Worm (Caenorhabditis elegans) whole organism, late embryonic: Measurements from ENCODE around the gene cdk-12.

Experiments used
- C08G9.2 ChIP-seq: sonication (generic microtip); optimal IDR thresholded peaks from 2 replicates; lab custom pipeline; 2016; ENCODE audit warnings: mild to moderate bottlenecking, missing genetic modification characterization, moderate library complexity, missing compliant biosample characterization
- F13H6.1 ChIP-seq: sonication (generic microtip); optimal IDR thresholded peaks from 2 replicates; lab custom pipeline; 2016; ENCODE audit warnings: missing genetic modification characterization, missing compliant biosample characterization
- K02D7.2 ChIP-seq: sonication (generic microtip); optimal IDR thresholded peaks from 2 replicates; lab custom pipeline; 2017; ENCODE audit warnings: mild to moderate bottlenecking, missing genetic modification characterization, missing compliant biosample characterization
- T23F11.4 ChIP-seq: fragments of 200-800 bp; sonication (Bioruptor generic); optimal IDR thresholded peaks from 2 replicates; lab custom pipeline; 2018; ENCODE audit warnings: mild to moderate bottlenecking, missing genetic modification characterization, missing compliant biosample characterization
- ahr-1 ChIP-seq: sonication (generic microtip); optimal IDR thresholded peaks from 2 replicates; lab custom pipeline; 2016; ENCODE audit warnings: missing genetic modification characterization, missing compliant biosample characterization
- ceh-14 ChIP-seq: sonication (generic microtip); optimal IDR thresholded peaks from 2 replicates; lab custom pipeline; 2016; ENCODE audit warnings: missing genotype, missing genetic modification characterization, missing compliant biosample characterization
- ceh-18 ChIP-seq: sonication (generic microtip); optimal IDR thresholded peaks from 2 replicates; lab custom pipeline; 2016; ENCODE audit warnings: missing genetic modification characterization, missing compliant biosample characterization
- ceh-19 ChIP-seq: fragments of 200-800 bp; sonication (Bioruptor generic); optimal IDR thresholded peaks from 2 replicates; lab custom pipeline; 2018; ENCODE audit warnings: mild to moderate bottlenecking, missing genetic modification characterization, missing compliant biosample characterization
- ceh-2 ChIP-seq: sonication (generic microtip); optimal IDR thresholded peaks from 2 replicates; lab custom pipeline; 2016; ENCODE audit warnings: missing genotype, missing genetic modification characterization, missing compliant biosample characterization
- ceh-30 ChIP-seq: fragments of 150-350 bp; optimal IDR thresholded peaks from 2 replicates; lab custom pipeline; 2014; ENCODE audit warnings: missing biosample characterization, missing genetic modification characterization
- ceh-31 ChIP-seq: sonication (generic microtip); optimal IDR thresholded peaks from 2 replicates; lab custom pipeline; 2016; ENCODE audit warnings: missing genetic modification characterization, missing compliant biosample characterization
- ceh-34 ChIP-seq: sonication (generic microtip); optimal IDR thresholded peaks from 2 replicates; lab custom pipeline; 2016; ENCODE audit warnings: mild to moderate bottlenecking, missing genetic modification characterization, missing compliant biosample characterization
- ceh-45 ChIP-seq: fragments of 200-800 bp; sonication (Bioruptor generic); IDR thresholded peaks from 2 replicates; pipeline ENCODE4 v1.3.6; 2022; ENCODE audit warnings: missing genetic modification reagents, missing genetic modification characterization, missing compliant biosample characterization
- ceh-6 ChIP-seq: fragments of 200-800 bp; sonication (Bioruptor generic); optimal IDR thresholded peaks from 2 replicates; lab custom pipeline; 2018; ENCODE audit warnings: mild to moderate bottlenecking, missing genetic modification characterization, missing compliant biosample characterization
- ceh-9 ChIP-seq: sonication (generic microtip); optimal IDR thresholded peaks from 2 replicates; lab custom pipeline; 2016; ENCODE audit warnings: mild to moderate bottlenecking, missing genetic modification characterization, inconsistent platforms, missing compliant biosample characterization
- che-1 ChIP-seq: sonication (generic microtip); optimal IDR thresholded peaks from 2 replicates; lab custom pipeline; 2016; ENCODE audit warnings: mild to moderate bottlenecking, missing genetic modification characterization, missing compliant biosample characterization
- elt-2 ChIP-seq: sonication (generic microtip); optimal IDR thresholded peaks from 2 replicates; lab custom pipeline; 2016; ENCODE audit warnings: missing genetic modification reagents, missing genetic modification characterization, missing compliant biosample characterization
- gmeb-2 ChIP-seq: sonication (generic microtip); optimal IDR thresholded peaks from 2 replicates; lab custom pipeline; 2016; ENCODE audit warnings: missing genetic modification characterization, inconsistent platforms, missing compliant biosample characterization
- hlh-13 ChIP-seq: fragments of 200-800 bp; sonication (Bioruptor generic); optimal IDR thresholded peaks from 2 replicates; lab custom pipeline; 2018; ENCODE audit warnings: mild to moderate bottlenecking, missing genetic modification characterization, missing compliant biosample characterization
- hlh-15 ChIP-seq: sonication (generic microtip); optimal IDR thresholded peaks from 2 replicates; lab custom pipeline; 2016; ENCODE audit warnings: missing genetic modification characterization, missing compliant biosample characterization
- hlh-30 ChIP-seq: sonication (generic microtip); optimal IDR thresholded peaks from 2 replicates; lab custom pipeline; 2017; ENCODE audit warnings: antibody characterized with exemption, missing genetic modification characterization, missing compliant biosample characterization; ENCODE audit not compliant: insufficient read depth
- hlh-6 ChIP-seq: sonication (generic microtip); optimal IDR thresholded peaks from 2 replicates; lab custom pipeline; 2016; ENCODE audit warnings: missing genotype, missing genetic modification characterization, missing compliant biosample characterization
- lim-6 ChIP-seq: sonication (generic microtip); optimal IDR thresholded peaks from 2 replicates; lab custom pipeline; 2016; ENCODE audit warnings: missing genetic modification characterization, missing compliant biosample characterization
- lin-11 ChIP-seq: fragments of 200-800 bp; sonication (Bioruptor generic); optimal IDR thresholded peaks from 2 replicates; lab custom pipeline; 2018; ENCODE audit warnings: mild to moderate bottlenecking, missing genetic modification characterization, missing compliant biosample characterization
- madf-2 ChIP-seq: sonication (generic microtip); optimal IDR thresholded peaks from 2 replicates; lab custom pipeline; 2017; ENCODE audit warnings: missing genetic modification characterization, missing compliant biosample characterization
- mec-3 ChIP-seq: sonication (generic microtip); optimal IDR thresholded peaks from 2 replicates; lab custom pipeline; 2016; ENCODE audit warnings: borderline replicate concordance, missing genetic modification characterization, missing compliant biosample characterization
- nfya-1 ChIP-seq: sonication (generic microtip); optimal IDR thresholded peaks from 2 replicates; lab custom pipeline; 2017; ENCODE audit warnings: missing genetic modification characterization, mild to moderate bottlenecking, missing compliant biosample characterization, antibody characterized with exemption, moderate library complexity
- nhr-11 ChIP-seq: fragments of 150-350 bp; optimal IDR thresholded peaks from 2 replicates; lab custom pipeline; 2014; ENCODE audit warnings: missing biosample characterization, missing genetic modification characterization
- nhr-232 ChIP-seq: sonication (generic microtip); optimal IDR thresholded peaks from 2 replicates; lab custom pipeline; 2016; ENCODE audit warnings: missing genetic modification characterization, missing compliant biosample characterization
- npax-4 ChIP-seq: sonication (generic microtip); optimal IDR thresholded peaks from 2 replicates; lab custom pipeline; 2016; ENCODE audit warnings: missing genetic modification characterization, missing compliant biosample characterization
- odd-2 ChIP-seq: sonication (generic microtip); optimal IDR thresholded peaks from 2 replicates; lab custom pipeline; 2017; ENCODE audit warnings: antibody characterized with exemption, mild to moderate bottlenecking, missing genetic modification characterization, missing compliant biosample characterization
- pag-3 ChIP-seq: sonication (generic microtip); optimal IDR thresholded peaks from 2 replicates; lab custom pipeline; 2016; ENCODE audit warnings: missing compliant biosample characterization, missing genetic modification characterization, borderline replicate concordance
- pat-9 ChIP-seq: fragments of 200-800 bp; sonication (Bioruptor generic); optimal IDR thresholded peaks from 2 replicates; lab custom pipeline; 2018; ENCODE audit warnings: mild to moderate bottlenecking, missing genetic modification characterization, moderate library complexity, missing compliant biosample characterization
- pax-1 ChIP-seq: fragments of 150-350 bp; optimal IDR thresholded peaks from 2 replicates; lab custom pipeline; 2014; ENCODE audit warnings: missing biosample characterization, missing genetic modification characterization
- pqm-1 ChIP-seq: sonication (generic microtip); optimal IDR thresholded peaks from 2 replicates; lab custom pipeline; 2016; ENCODE audit warnings: missing genetic modification characterization, missing compliant biosample characterization
- pros-1 ChIP-seq: fragments of 150-350 bp; optimal IDR thresholded peaks from 2 replicates; lab custom pipeline; 2014; ENCODE audit warnings: missing biosample characterization, missing genetic modification reagents, missing genetic modification characterization
- rnt-1 ChIP-seq: sonication (generic microtip); optimal IDR thresholded peaks from 2 replicates; lab custom pipeline; 2016; ENCODE audit warnings: missing genetic modification characterization, missing compliant biosample characterization
- sdc-2 ChIP-seq: sonication (generic microtip); optimal IDR thresholded peaks from 2 replicates; lab custom pipeline; 2016; ENCODE audit warnings: missing genotype, missing genetic modification characterization, missing compliant biosample characterization
- sox-2 ChIP-seq: fragments of 200-800 bp; sonication (Bioruptor generic); IDR thresholded peaks from 2 replicates; pipeline ENCODE4 v1.3.6; 2022; ENCODE audit warnings: missing genetic modification reagents, missing genetic modification characterization, missing compliant biosample characterization
- sox-4 ChIP-seq: sonication (generic microtip); optimal IDR thresholded peaks from 2 replicates; lab custom pipeline; 2017; ENCODE audit warnings: mild to moderate bottlenecking, missing genetic modification characterization, inconsistent platforms, missing compliant biosample characterization
- tbx-7 ChIP-seq: sonication (generic microtip); optimal IDR thresholded peaks from 2 replicates; lab custom pipeline; 2016; ENCODE audit warnings: missing genotype, missing genetic modification characterization, missing compliant biosample characterization
- ttx-3 ChIP-seq: sonication (generic microtip); optimal IDR thresholded peaks from 2 replicates; lab custom pipeline; 2016; ENCODE audit warnings: missing genetic modification reagents, missing genetic modification characterization, missing compliant biosample characterization
- unc-3 ChIP-seq, 2 experiments: fragments of 200-800 bp in 1 of 2; sonication (Bioruptor generic) in 1 of 2; sonication (generic microtip) in 1 of 2; conservative IDR thresholded peaks in 1 of 2; optimal IDR thresholded peaks in 1 of 2; 2 replicates each; pipeline versions ENCODE4 v1.3.6 to Lab custom; 2016 to 2022; ENCODE audit warnings: missing compliant biosample characterization in 2 of 2, missing genetic modification characterization in 2 of 2, missing genetic modification reagents in 1 of 2
- unc-42 ChIP-seq: sonication (generic microtip); optimal IDR thresholded peaks from 2 replicates; lab custom pipeline; 2016; ENCODE audit warnings: missing genotype, missing genetic modification characterization, missing compliant biosample characterization
- unc-86 ChIP-seq: sonication (generic microtip); optimal IDR thresholded peaks from 2 replicates; lab custom pipeline; 2016; ENCODE audit warnings: missing genetic modification characterization, missing compliant biosample characterization
- ztf-16 ChIP-seq: sonication (generic microtip); optimal IDR thresholded peaks from 2 replicates; lab custom pipeline; 2017; ENCODE audit warnings: missing genetic modification characterization, missing compliant biosample characterization

The cdk-12 gene

ce11 chrIII:4369381-4369809 lies 36.6 kb downstream of the cdk-12 start (continued):
- TF ChIP-seq ceh-18 (tag; lab: Kevin White, UChicago), result peak; percentile 69
- peak; percentile 50 for TF ChIP-seq ztf-16 (tag; lab: Kevin White, UChicago)
- TF ChIP-seq F13H6.1 (tag; lab: Kevin White, UChicago), result peak; percentile 31
- peak; percentile 15 for TF ChIP-seq pqm-1 (tag; lab: Kevin White, UChicago)
- TF ChIP-seq K02D7.2 (tag; lab: Kevin White, UChicago), result peak; percentile 44
- TF ChIP-seq lim-6, result peak; percentile 22
- TF ChIP-seq sdc-2 (tag; lab: Kevin White, UChicago), result peak; percentile 56
- peak; percentile 29 for TF ChIP-seq ceh-31 (tag; lab: Kevin White, UChicago)
- TF ChIP-seq che-1, result peak; percentile 68
- peak; percentile 3 for TF ChIP-seq unc-42 (tag; lab: Kevin White, UChicago)
- peak; percentile 61 for TF ChIP-seq ttx-3 (tag; lab: Kevin White, UChicago)
- peak; percentile 48 for TF ChIP-seq rnt-1
- TF ChIP-seq ceh-34 (tag; lab: Kevin White, UChicago), result peak; percentile 59
- TF ChIP-seq ceh-2 (tag; lab: Kevin White, UChicago), result peak; percentile 29
- peak; percentile 30; the same call in 1 of the 2 replicates for TF ChIP-seq unc-3 (GFP tag; conservative IDR thresholded peaks at IDR 0.05; lab: Robert Waterston, UW)
- peak; percentile 54 for TF ChIP-seq unc-3 (tag; optimal IDR thresholded peaks at IDR 0.05; lab: Kevin White, UChicago)
- peak; percentile 56 for TF ChIP-seq pat-9 (tag; lab: Kevin White, UChicago)
- peak; percentile 10 for TF ChIP-seq C08G9.2 (tag; lab: Kevin White, UChicago)
- peak; percentile 74 for TF ChIP-seq hlh-6 (tag; lab: Kevin White, UChicago)
- TF ChIP-seq gmeb-2 (tag; lab: Kevin White, UChicago), result peak; percentile 52
- TF ChIP-seq T23F11.4 (GFP tag; lab: Kevin White, UChicago), result peak; percentile 33
- peak; percentile 51 for TF ChIP-seq hlh-13 (GFP tag; lab: Kevin White, UChicago)
- TF ChIP-seq ceh-6 (GFP tag; lab: Kevin White, UChicago), result peak; percentile 58
- TF ChIP-seq lin-11 (tag; lab: Kevin White, UChicago), result peak; percentile 48
- TF ChIP-seq madf-2, result peak; percentile 32
- peak; percentile 26 for TF ChIP-seq nfya-1 (tag; lab: Kevin White, UChicago)
- TF ChIP-seq nhr-232, result peak; percentile 45
- TF ChIP-seq unc-86, result peak; percentile 33

ce11 chrIII:4370585-4370984 lies 37.8 kb downstream of the cdk-12 start, which contains the start of gene ckb-3:
Gene ckb-3, plus strand, starts transcription at chrIII:4370885.
- TF ChIP-seq ceh-14 (tag; lab: Kevin White, UChicago) (no peak), ceh-45 (no peak), madf-2 (no peak), pax-1 (tag; lab: Kevin White, UChicago) (no peak), elt-2 (tag; lab: Kevin White, UChicago) (no peak), pros-1 (tag; lab: Kevin White, UChicago) (no peak), ceh-31 (tag; lab: Kevin White, UChicago) (no peak), rnt-1 (no peak), hlh-30 (tag; lab: Kevin White, UChicago) (no peak), mec-3 (tag; lab: Kevin White, UChicago) (no peak), tbx-7 (no peak), hlh-15 (tag; lab: Kevin White, UChicago) (no peak), npax-4 (tag; lab: Kevin White, UChicago) (no peak), sox-4 (no peak)

ce11 chrIII:4372894-4373293 lies 40.1 kb downstream of the cdk-12 start:
- TF ChIP-seq ztf-16 (tag; lab: Kevin White, UChicago) (no peak), ahr-1 (no peak), ceh-19 (no peak), odd-2 (tag; lab: Kevin White, UChicago) (no peak), rnt-1 (no peak), ceh-30 (tag; lab: Kevin White, UChicago) (no peak), nhr-232 (no peak), hlh-15 (tag; lab: Kevin White, UChicago) (no peak), sox-2 (GFP tag; lab: Robert Waterston, UW) (no peak), ceh-9 (tag; lab: Kevin White, UChicago) (no peak), hlh-13 (GFP tag; lab: Kevin White, UChicago) (no peak), npax-4 (tag; lab: Kevin White, UChicago) (no peak), ceh-14 (tag; lab: Kevin White, UChicago) (no peak), pag-3 (tag; lab: Kevin White, UChicago) (no peak), madf-2 (no peak), nhr-11 (tag; lab: Kevin White, UChicago) (no peak), T23F11.4 (GFP tag; lab: Kevin White, UChicago) (no peak)
